Worm (Caenorhabditis elegans) whole organism, L4 larva: ENCODE measurements around the gene atgp-2.

Source experiments
- aha-1 ChIP-seq: fragments of 150-350 bp; peaks from one replicate; lab custom pipeline; 2014; ENCODE audit warnings: missing biosample characterization, missing genetic modification characterization
- ceh-20 ChIP-seq: fragments of 200-800 bp; sonication (Bioruptor generic); IDR thresholded peaks from 2 replicates; pipeline ENCODE4 v1.3.6; 2022; ENCODE audit warnings: missing genetic modification reagents, missing genetic modification characterization, missing compliant biosample characterization
- daf-12 ChIP-seq: fragments of 150-350 bp; optimal IDR thresholded peaks from 2 replicates; lab custom pipeline; 2014; ENCODE audit warnings: missing biosample characterization, missing genetic modification reagents, missing genetic modification characterization
- daf-16 ChIP-seq, 3 experiments: sonication (generic microtip); optimal IDR thresholded peaks; 2 replicates each; lab custom pipeline; 2016 to 2017; ENCODE audit warnings: missing genetic modification characterization in 3 of 3, missing genetic modification reagents in 3 of 3, mild to moderate bottlenecking in 2 of 3, missing compliant biosample characterization in 2 of 3, missing biosample characterization in 1 of 3, moderate library complexity in 1 of 3
- egl-27 ChIP-seq: sonication (generic microtip); optimal IDR thresholded peaks from 3 replicates; lab custom pipeline; 2017; ENCODE audit warnings: missing biosample characterization, missing genetic modification reagents, missing genetic modification characterization
- nhr-28 ChIP-seq: fragments of 150-350 bp; optimal IDR thresholded peaks from 2 replicates; lab custom pipeline; 2014; ENCODE audit warnings: missing biosample characterization, missing genetic modification characterization
- spr-3 ChIP-seq: fragments of 200-800 bp; sonication (Bioruptor generic); optimal IDR thresholded peaks from 2 replicates; lab custom pipeline; 2018; ENCODE audit warnings: mild to moderate bottlenecking, missing genetic modification characterization, missing compliant biosample characterization
- zag-1 ChIP-seq: fragments of 150-350 bp; optimal IDR thresholded peaks from 2 replicates; lab custom pipeline; 2014; ENCODE audit warnings: missing biosample characterization, missing genetic modification characterization

- TF ChIP-seq ceh-20 (GFP tag; lab: Robert Waterston, UW): peak; percentile 67; the same call in 1 of the 2 replicates
- no peak for TF ChIP-seq daf-12 (tag; lab: Kevin White, UChicago)
- TF ChIP-seq zag-1: no peak
- no peak for TF ChIP-seq daf-16 (GFP tag; optimal IDR thresholded peaks at IDR 0.05; lab: Kevin White, UChicago)
- no peak for TF ChIP-seq daf-16 (tag; optimal IDR thresholded peaks at IDR 0.05; lab: Kevin White, UChicago)
- TF ChIP-seq aha-1 (tag; lab: Kevin White, UChicago): no peak
- no peak for TF ChIP-seq egl-27 (tag; lab: Kevin White, UChicago)
- no peak for TF ChIP-seq spr-3 (GFP tag; lab: Kevin White, UChicago)
- peak; percentile 36 for TF ChIP-seq nhr-28 (tag; lab: Kevin White, UChicago)
These were observed 8.7 kb downstream of the atgp-2 start for ce11 chrII:14635179-14635578.
